Fruit fly (Drosophila melanogaster): Measurements from ENCODE around the gene ttm2.
A peak's percentile ranks its signal among the peaks of the same experiment; 100 is the strongest.

The ttm2 gene

dm6 chr3L:264378-265151, 10.4 kb upstream of the ttm2 start, which contains the start of the genes Tudor-SN and mRpL17 (continued):
- TF ChIP-seq slbo (GFP tag; IDR thresholded peaks at IDR 0.05) (peak; percentile 69), NfI (GFP tag; optimal IDR thresholded peaks at IDR 0.05) (peak; percentile 24), CG10654 (GFP tag; optimal IDR thresholded peaks at IDR 0.05) (peak; percentile 15), CG18599 (GFP tag; optimal IDR thresholded peaks at IDR 0.05) (peak; percentile 44), tin (GFP tag; optimal IDR thresholded peaks at IDR 0.05) (peak; percentile 30), CG4360 (GFP tag; IDR thresholded peaks at IDR 0.05) (no peak), CG33213 (GFP tag; optimal IDR thresholded peaks at IDR 0.05) (peak; percentile 54), da (GFP tag; optimal IDR thresholded peaks at IDR 0.05) (no peak), Dbx (GFP tag; IDR thresholded peaks at IDR 0.05) (peak; percentile 71), pfk (GFP tag; optimal IDR thresholded peaks at IDR 0.05) (no peak), inv (GFP tag; IDR thresholded peaks at IDR 0.05; ENCODE audit: partially characterized antibody) (peak; percentile 98), NFAT (GFP tag; IDR thresholded peaks at IDR 0.05) (peak; percentile 66; the same call in 1 of the 2 replicates), run (tag; optimal IDR thresholded peaks at IDR 0.05) (no peak), CG13775 (GFP tag; optimal IDR thresholded peaks at IDR 0.05) (peak; percentile 68), cg (GFP tag; optimal IDR thresholded peaks at IDR 0.05) (no peak), ind (GFP tag; optimal IDR thresholded peaks at IDR 0.05) (peak; percentile 51), nau (GFP tag; optimal IDR thresholded peaks at IDR 0.05) (no peak), CG9215 (GFP tag; IDR thresholded peaks at IDR 0.05) (peak; percentile 32; the same call in 1 of the 2 replicates), CG3847 (GFP tag; IDR thresholded peaks at IDR 0.05) (peak; percentile 59), CG6689 (GFP tag; IDR thresholded peaks at IDR 0.05) (0 out of 2 replicates have a peak, but pooled peaks have one; percentile 7), CG42726 (GFP tag; IDR thresholded peaks at IDR 0.05; ENCODE audit: partially characterized antibody) (peak; percentile 98), CG11398 (GFP tag; optimal IDR thresholded peaks at IDR 0.05) (no peak), CG16815 (GFP tag; optimal IDR thresholded peaks at IDR 0.05) (peak; percentile 8), CG3065 (GFP tag; optimal IDR thresholded peaks at IDR 0.05) (no peak), CG34376 (GFP tag; optimal IDR thresholded peaks at IDR 0.05) (peak; percentile 11), Sry-δ (GFP tag; optimal IDR thresholded peaks at IDR 0.05) (peak; percentile 93), Med (GFP tag) (peak; percentile 62), CG11504 (tag; optimal IDR thresholded peaks at IDR 0.05) (peak; percentile 64), B-H1 (GFP tag; IDR thresholded peaks at IDR 0.05) (no peak), repo (GFP tag; optimal IDR thresholded peaks at IDR 0.05) (no peak), MBD-R2 (GFP tag; IDR thresholded peaks at IDR 0.05) (peak; percentile 72), HLH54F (GFP tag; optimal IDR thresholded peaks at IDR 0.05) (peak; percentile 40), phol (tag; optimal IDR thresholded peaks at IDR 0.05) (peak; percentile 67), peb (GFP tag; IDR thresholded peaks at IDR 0.05) (no peak), slp2 (GFP tag; optimal IDR thresholded peaks at IDR 0.05) (no peak), CG3163 (GFP tag; optimal IDR thresholded peaks at IDR 0.05) (no peak), rib (GFP tag; IDR thresholded peaks at IDR 0.05) (no peak), Six4 (GFP tag; optimal IDR thresholded peaks at IDR 0.05) (peak; percentile 37), CG7928 (GFP tag; optimal IDR thresholded peaks at IDR 0.05) (peak; percentile 17), amos (GFP tag; IDR thresholded peaks at IDR 0.05; ENCODE audit: partially characterized antibody) (peak; percentile 99), exex (tag; optimal IDR thresholded peaks at IDR 0.05) (peak; percentile 36), Dll (GFP tag; IDR thresholded peaks at IDR 0.05; ENCODE audit: partially characterized antibody) (peak; percentile 96), toy (GFP tag; IDR thresholded peaks at IDR 0.05) (no peak), CG10431 (GFP tag; optimal IDR thresholded peaks at IDR 0.05) (peak; percentile 54), Deaf1 (tag; optimal IDR thresholded peaks at IDR 0.05) (peak; percentile 58), CG14860 (GFP tag; IDR thresholded peaks at IDR 0.05; ENCODE audit: partially characterized antibody) (peak; percentile 97), Hsf (GFP tag; optimal IDR thresholded peaks at IDR 0.05) (peak; percentile 16), CG2116 (GFP tag; optimal IDR thresholded peaks at IDR 0.05) (peak; percentile 75), crp (GFP tag; optimal IDR thresholded peaks at IDR 0.05) (peak in 1 of 2 experiments; percentile 83)
